Comparison of ENCODE assay signal across 4 fruit fly cellular contexts in the genomic region with DNA sequence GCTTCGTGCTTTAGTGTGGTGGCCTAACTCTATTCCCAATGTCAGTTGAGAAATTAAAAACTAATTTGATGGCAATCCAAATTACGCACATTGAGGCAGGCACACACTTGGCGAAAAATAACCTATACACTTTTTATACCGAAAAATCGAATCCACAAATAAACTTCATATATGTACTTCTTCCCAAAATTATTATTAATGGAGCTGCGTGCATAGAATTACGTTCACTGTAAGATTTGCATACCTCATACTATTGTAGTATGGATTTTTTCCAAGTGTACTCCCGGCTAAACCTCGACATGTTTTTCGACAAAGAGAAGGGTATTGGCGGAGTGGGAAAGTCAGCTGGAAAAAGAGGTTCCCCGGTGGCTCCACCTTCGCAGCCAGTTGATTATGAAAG.
TF ChIP-seq lines count a peak whose summit lies in the region.

No protein-coding gene starts in this region.

- peak; percentile 19 for TF ChIP-seq CTCF in whole organism, embryonic (GFP tag; optimal IDR thresholded peaks at IDR 0.05; lab: Kevin White, UChicago)

TF ChIP-seq in whole organism, embryonic, 481 proteins besides CTCF, POLR2A, EP300 and RAD21 (continues in another document):
- TF ChIP-seq CG9727 (GFP tag; optimal IDR thresholded peaks at IDR 0.05; lab: Kevin White, UChicago) (peak; percentile 30), pnt (GFP tag; optimal IDR thresholded peaks at IDR 0.05; lab: Kevin White, UChicago) (peak; percentile 61), CG11085 (GFP tag; IDR thresholded peaks at IDR 0.05; lab: Robert Waterston, UW) (no peak), Neu2 (GFP tag; optimal IDR thresholded peaks at IDR 0.05; lab: Kevin White, UChicago; ENCODE audit: borderline replicate concordance) (no peak), salm (tag; optimal IDR thresholded peaks at IDR 0.05; lab: Kevin White, UChicago) (peak; percentile 51), esg (GFP tag; conservative IDR thresholded peaks at IDR 0.05; lab: Robert Waterston, UW) (peak; percentile 63), Aef1 (GFP tag; IDR thresholded peaks at IDR 0.05; lab: Robert Waterston, UW) (peak; percentile 57; the same call in 1 of the 3 replicates), nerfin-2 (GFP tag; IDR thresholded peaks at IDR 0.05; lab: Robert Waterston, UW; ENCODE audit: partially characterized antibody) (no peak), Pdp1 (GFP tag; optimal IDR thresholded peaks at IDR 0.05; lab: Kevin White, UChicago) (peak; percentile 53 to 71), Atf-2 (GFP tag; optimal IDR thresholded peaks at IDR 0.05; lab: Kevin White, UChicago) (peak; percentile 6), sr (GFP tag; IDR thresholded peaks at IDR 0.05; lab: Robert Waterston, UW) (peak; percentile 35; the same call in 1 of the 3 replicates), dmrt11E (tag; optimal IDR thresholded peaks at IDR 0.05; lab: Kevin White, UChicago) (peak; percentile 19), chinmo (GFP tag; IDR thresholded peaks at IDR 0.05; lab: Robert Waterston, UW; ENCODE audit: partially characterized antibody) (no peak), CG7963 (GFP tag; IDR thresholded peaks at IDR 0.05; lab: Robert Waterston, UW; ENCODE audit: partially characterized antibody) (no peak), Dref (GFP tag; IDR thresholded peaks at IDR 0.05; lab: Robert Waterston, UW) (no peak), CG7357 (GFP tag; IDR thresholded peaks at IDR 0.05; lab: Robert Waterston, UW) (0 out of 3 replicates have a peak, but pooled peaks have one; percentile 17), CG9932 (GFP tag; IDR thresholded peaks at IDR 0.05; lab: Robert Waterston, UW) (peak; percentile 40; the same call in 1 of the 2 replicates), CG3163 (GFP tag; optimal IDR thresholded peaks at IDR 0.05; lab: Kevin White, UChicago) (peak; percentile 10), chn (GFP tag; optimal IDR thresholded peaks at IDR 0.05; lab: Kevin White, UChicago) (peak; percentile 52)

TF ChIP-seq in whole organism, prepupa, 60 proteins besides CTCF, POLR2A, EP300 and RAD21 (continues in another document):
- TF ChIP-seq topi (GFP tag; optimal IDR thresholded peaks at IDR 0.05; lab: Kevin White, UChicago) (peak; percentile 46), CG6276 (GFP tag; optimal IDR thresholded peaks at IDR 0.05; lab: Kevin White, UChicago) (peak; percentile 61), fkh (GFP tag; optimal IDR thresholded peaks at IDR 0.05; lab: Kevin White, UChicago) (no peak), dac (GFP tag; optimal IDR thresholded peaks at IDR 0.05; lab: Kevin White, UChicago) (peak; percentile 28), svp (GFP tag; lab: Kevin White, UChicago) (peak; percentile 62), Ets21C (GFP tag; optimal IDR thresholded peaks at IDR 0.05; lab: Kevin White, UChicago) (no peak), CG1621 (tag; optimal IDR thresholded peaks at IDR 0.05; lab: Kevin White, UChicago) (no peak), CG10669 (GFP tag; optimal IDR thresholded peaks at IDR 0.05; lab: Kevin White, UChicago) (no peak), spab (GFP tag; optimal IDR thresholded peaks at IDR 0.05; lab: Kevin White, UChicago) (no peak), Eip93F (GFP tag; optimal IDR thresholded peaks at IDR 0.05; lab: Kevin White, UChicago) (no peak), CG4318 (GFP tag; optimal IDR thresholded peaks at IDR 0.05; lab: Kevin White, UChicago) (peak; percentile 60), CG6808 (GFP tag; optimal IDR thresholded peaks at IDR 0.05; lab: Kevin White, UChicago) (no peak), Met (GFP tag; optimal IDR thresholded peaks at IDR 0.05; lab: Kevin White, UChicago) (peak; percentile 49), CG6854 (GFP tag; optimal IDR thresholded peaks at IDR 0.05; lab: Kevin White, UChicago) (no peak), CG3032 (tag; optimal IDR thresholded peaks at IDR 0.05; lab: Kevin White, UChicago) (no peak), Ets96B (tag; optimal IDR thresholded peaks at IDR 0.05; lab: Kevin White, UChicago) (no peak), CG31627 (GFP tag; optimal IDR thresholded peaks at IDR 0.05; lab: Kevin White, UChicago) (peak; percentile 36), Eip78C (GFP tag; lab: Kevin White, UChicago) (peak; percentile 90), cyc (GFP tag; optimal IDR thresholded peaks at IDR 0.05; lab: Kevin White, UChicago) (peak; percentile 13), Sox102F (GFP tag; optimal IDR thresholded peaks at IDR 0.05; lab: Kevin White, UChicago) (peak; percentile 54), Smox (GFP tag; optimal IDR thresholded peaks at IDR 0.05; lab: Kevin White, UChicago) (peak; percentile 33), Gug (GFP tag; IDR thresholded peaks at IDR 0.05; lab: Robert Waterston, UW) (peak; percentile 40; the same call in 1 of the 2 replicates), salr (GFP tag; optimal IDR thresholded peaks at IDR 0.05; lab: Kevin White, UChicago) (no peak)

TF ChIP-seq in whole organism, pupa, 21 proteins besides CTCF, POLR2A, EP300 and RAD21:
- 0 out of 3 replicates have a peak, but pooled peaks have one; percentile 30 for TF ChIP-seq fd96Ca (GFP tag; IDR thresholded peaks at IDR 0.05; lab: Robert Waterston, UW)
- TF ChIP-seq CG10348 (GFP tag; IDR thresholded peaks at IDR 0.05; lab: Robert Waterston, UW) = no peak
- TF ChIP-seq CG14655 (GFP tag; optimal IDR thresholded peaks at IDR 0.05; lab: Kevin White, UChicago) = peak; percentile 52
- TF ChIP-seq Snoo (tag; optimal IDR thresholded peaks at IDR 0.05; lab: Kevin White, UChicago) = no peak
- no peak for TF ChIP-seq CG13204 (GFP tag; optimal IDR thresholded peaks at IDR 0.05; lab: Kevin White, UChicago)
- no peak for TF ChIP-seq Pif1B (GFP tag; optimal IDR thresholded peaks at IDR 0.05; lab: Kevin White, UChicago)
- no peak for TF ChIP-seq CG9948 (tag; optimal IDR thresholded peaks at IDR 0.05; lab: Kevin White, UChicago)
- TF ChIP-seq D1 (tag; optimal IDR thresholded peaks at IDR 0.05; lab: Kevin White, UChicago) = no peak
- peak; percentile 67 for TF ChIP-seq CG4496 (GFP tag; IDR thresholded peaks at IDR 0.05; lab: Robert Waterston, UW)
- TF ChIP-seq rn (GFP tag; IDR thresholded peaks at IDR 0.05; lab: Robert Waterston, UW) = peak; percentile 35; the same call in 1 of the 2 replicates
- TF ChIP-seq Pif1A (GFP tag; optimal IDR thresholded peaks at IDR 0.05; lab: Kevin White, UChicago) = no peak
- TF ChIP-seq CG8301 (tag; optimal IDR thresholded peaks at IDR 0.05; lab: Kevin White, UChicago) = peak; percentile 30
- peak; percentile 2 for TF ChIP-seq CG17806 (tag; optimal IDR thresholded peaks at IDR 0.05; lab: Kevin White, UChicago)
- no peak for TF ChIP-seq CG34367 (tag; optimal IDR thresholded peaks at IDR 0.05; lab: Kevin White, UChicago)
- TF ChIP-seq CG15710 (tag; optimal IDR thresholded peaks at IDR 0.05; lab: Kevin White, UChicago) = no peak
- no peak for TF ChIP-seq CG8159 (tag; optimal IDR thresholded peaks at IDR 0.05; lab: Kevin White, UChicago)
- TF ChIP-seq gl (tag; optimal IDR thresholded peaks at IDR 0.05; lab: Kevin White, UChicago) = no peak
- no peak for TF ChIP-seq EcR (GFP tag; optimal IDR thresholded peaks at IDR 0.05; lab: Kevin White, UChicago)
- TF ChIP-seq CG12605 (GFP tag; IDR thresholded peaks at IDR 0.05; lab: Robert Waterston, UW) = no peak
- peak; percentile 71 for TF ChIP-seq CG32121 (GFP tag; IDR thresholded peaks at IDR 0.05; lab: Robert Waterston, UW)
- peak; percentile 64 for TF ChIP-seq Ets98B (GFP tag; IDR thresholded peaks at IDR 0.05; lab: Robert Waterston, UW)

TF ChIP-seq in whole organism, wandering third instar larva, 38 proteins besides CTCF, POLR2A, EP300 and RAD21:
- TF ChIP-seq dl (GFP tag; optimal IDR thresholded peaks at IDR 0.05; lab: Kevin White, UChicago; ENCODE audit: insufficient read depth in 1 of 2, partially characterized antibody in 2 of 2) = no peak
- no peak for TF ChIP-seq pan (optimal IDR thresholded peaks at IDR 0.05; lab: Kevin White, UChicago)
- peak; percentile 41 for TF ChIP-seq h (GFP tag; optimal IDR thresholded peaks at IDR 0.05; lab: Kevin White, UChicago)
- TF ChIP-seq sv (GFP tag; optimal IDR thresholded peaks at IDR 0.05; lab: Kevin White, UChicago) = peak; percentile 19
- peak; percentile 53 for TF ChIP-seq fru (GFP tag; optimal IDR thresholded peaks at IDR 0.05; lab: Kevin White, UChicago)
- TF ChIP-seq Hr78 (GFP tag; optimal IDR thresholded peaks at IDR 0.05; lab: Kevin White, UChicago) = no peak
- TF ChIP-seq foxo (GFP tag; optimal IDR thresholded peaks at IDR 0.05; lab: Kevin White, UChicago) = peak in 1 of 2 experiments; percentile 36
- no peak for TF ChIP-seq woc (GFP tag; optimal IDR thresholded peaks at IDR 0.05; lab: Kevin White, UChicago)
- TF ChIP-seq Vsx2 (GFP tag; optimal IDR thresholded peaks at IDR 0.05; lab: Kevin White, UChicago; ENCODE audit: partially characterized antibody) = no peak
